Fruit fly (Drosophila melanogaster) S2 (cell line): ENCODE results near the gene CG17140.

Source experiments
- CG8478 ChIP-seq: fragments of >200 bp; optimal IDR thresholded peaks from 2 replicates; lab custom pipeline; 2018
- CTCF ChIP-seq, 2 experiments: fragments of >200 bp; optimal IDR thresholded peaks; 2 replicates each; lab custom pipeline; 2018

- TF ChIP-seq CG8478 (lab: Kevin White, UChicago), result no peak
- TF ChIP-seq CTCF (optimal IDR thresholded peaks at IDR 0.05; lab: Kevin White, UChicago), result no peak
These were observed 43.4 kb upstream of the CG17140 start, which contains the start of gene CG14071 for dm6 chr2L:10888827-10889226.
